Fruit fly (Drosophila melanogaster) whole organism, wandering third instar larva: ENCODE measurements around the gene RpS21.

Experiments used
- Abd-B ChIP-seq: fragments of >200 bp; optimal IDR thresholded peaks from 2 replicates; lab custom pipeline; 2017; ENCODE audit warnings: missing biosample characterization, missing genetic modification characterization
- Myc ChIP-seq: fragments of >200 bp; optimal IDR thresholded peaks from 2 replicates; lab custom pipeline; 2017
- rgr ChIP-seq: fragments of 200-800 bp; sonication (Bioruptor generic); optimal IDR thresholded peaks from 3 replicates; lab custom pipeline; 2016; ENCODE audit warnings: missing biosample characterization, mild to moderate bottlenecking, missing genetic modification characterization

- TF ChIP-seq Abd-B (GFP tag; lab: Kevin White, UChicago) = no peak
- no peak for TF ChIP-seq Myc (lab: Kevin White, UChicago)
- TF ChIP-seq rgr = no peak
Measured at dm6 chr2L:2883703-2884294, 27.9 kb downstream of the RpS21 start.
